Fruit fly (Drosophila melanogaster): ENCODE results near the gene GstO1.

GstO1 gene

DNA sequence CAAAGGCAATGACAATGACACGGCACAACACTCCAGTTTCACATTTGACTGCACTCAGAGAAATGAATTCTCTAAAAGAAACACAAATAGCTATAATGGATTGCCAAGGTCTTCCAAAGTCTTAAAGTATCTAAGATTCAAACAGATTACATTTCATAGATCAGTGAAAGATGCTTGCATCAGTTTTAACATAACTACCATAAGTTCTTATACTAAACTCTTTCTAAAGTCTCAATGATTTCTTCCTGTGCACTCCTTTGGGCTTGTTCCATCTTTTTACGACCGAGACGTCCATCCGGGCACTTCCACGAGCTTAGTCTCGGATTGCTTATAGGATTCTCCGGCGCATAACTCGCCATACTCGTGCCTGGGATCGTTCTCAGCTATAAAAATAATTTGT is 17.5 kb upstream of the GstO1 start (continued):
- TF ChIP-seq ATbp (GFP tag; optimal IDR thresholded peaks at IDR 0.05) (peak; percentile 6), cato (GFP tag; optimal IDR thresholded peaks at IDR 0.05; ENCODE audit: borderline replicate concordance) (no peak), CG16779 (GFP tag; IDR thresholded peaks at IDR 0.05) (no peak), ind (GFP tag; optimal IDR thresholded peaks at IDR 0.05) (no peak), CG12104 (GFP tag; optimal IDR thresholded peaks at IDR 0.05) (no peak), lola (GFP tag; optimal IDR thresholded peaks at IDR 0.05) (peak in 1 of 3 experiments; percentile 18), chif (GFP tag; optimal IDR thresholded peaks at IDR 0.05) (peak in 1 of 2 experiments; percentile 13), CG1832 (GFP tag; optimal IDR thresholded peaks at IDR 0.05) (no peak), kni (GFP tag; optimal IDR thresholded peaks at IDR 0.05) (no peak), az2 (GFP tag; optimal IDR thresholded peaks at IDR 0.05) (no peak), CG8388 (GFP tag; optimal IDR thresholded peaks at IDR 0.05) (peak; percentile 18), sim (GFP tag; IDR thresholded peaks at IDR 0.05) (no peak), CG7357 (GFP tag; IDR thresholded peaks at IDR 0.05) (no peak), vvl (GFP tag; IDR thresholded peaks at IDR 0.05) (no peak), CG18262 (tag; optimal IDR thresholded peaks at IDR 0.05) (peak; percentile 20), cwo (GFP tag; optimal IDR thresholded peaks at IDR 0.05) (no peak), dati (GFP tag; IDR thresholded peaks at IDR 0.05) (no peak), gcm2 (GFP tag; optimal IDR thresholded peaks at IDR 0.05) (no peak), ham (GFP tag; IDR thresholded peaks at IDR 0.05) (no peak), CG17612 (GFP tag; IDR thresholded peaks at IDR 0.05) (no peak), CG1602 (GFP tag; optimal IDR thresholded peaks at IDR 0.05) (peak; percentile 12), CG13123 (GFP tag; optimal IDR thresholded peaks at IDR 0.05) (no peak), crol (GFP tag; IDR thresholded peaks at IDR 0.05) (no peak), CG15269 (tag; optimal IDR thresholded peaks at IDR 0.05) (no peak), CG11695 (GFP tag; IDR thresholded peaks at IDR 0.05) (no peak), ap (GFP tag; IDR thresholded peaks at IDR 0.05) (peak; percentile 20; the same call in 1 of the 2 replicates), E2f2 (GFP tag; IDR thresholded peaks at IDR 0.05) (peak; percentile 24; the same call in 1 of the 2 replicates), fd64A (GFP tag; optimal IDR thresholded peaks at IDR 0.05) (no peak), Stat92E (GFP tag; optimal IDR thresholded peaks at IDR 0.05) (no peak), Hr78 (GFP tag; optimal IDR thresholded peaks at IDR 0.05) (no peak), prd (optimal IDR thresholded peaks at IDR 0.05) (no peak), prd (GFP tag; IDR thresholded peaks at IDR 0.05) (0 out of 3 replicates have a peak, but pooled peaks have one; percentile 40), gcm (GFP tag; optimal IDR thresholded peaks at IDR 0.05) (no peak), CG18011 (GFP tag; optimal IDR thresholded peaks at IDR 0.05) (no peak), ro (GFP tag; IDR thresholded peaks at IDR 0.05) (no peak), CG6254 (GFP tag; optimal IDR thresholded peaks at IDR 0.05) (no peak), CG10366 (GFP tag; IDR thresholded peaks at IDR 0.05) (no peak), MTF-1 (GFP tag; optimal IDR thresholded peaks at IDR 0.05; ENCODE audit: borderline replicate concordance) (no peak), CG7745 (tag; optimal IDR thresholded peaks at IDR 0.05) (no peak), danr (GFP tag; IDR thresholded peaks at IDR 0.05) (no peak), CG2712 (tag; optimal IDR thresholded peaks at IDR 0.05) (peak; percentile 13), CG8290 (GFP tag; optimal IDR thresholded peaks at IDR 0.05) (no peak), CG8290 (tag; optimal IDR thresholded peaks at IDR 0.05) (no peak), klu (GFP tag; IDR thresholded peaks at IDR 0.05) (no peak), sob (GFP tag; IDR thresholded peaks at IDR 0.05) (no peak), Dp (GFP tag; optimal IDR thresholded peaks at IDR 0.05) (no peak), zf30C (GFP tag; optimal IDR thresholded peaks at IDR 0.05) (peak; percentile 4), en (GFP tag; optimal IDR thresholded peaks at IDR 0.05) (no peak), dmrt11E (tag; optimal IDR thresholded peaks at IDR 0.05) (peak; percentile 49), NFAT (GFP tag; IDR thresholded peaks at IDR 0.05) (no peak), CrebB (tag; optimal IDR thresholded peaks at IDR 0.05) (no peak), Ets65A (GFP tag) (no peak)

Data from whole organism, embryonic.